Worm (Caenorhabditis elegans): ENCODE results near the gene cct-1.
A peak's percentile ranks its signal among the peaks of the same experiment; 100 is the strongest.

Gene cct-1

ce11 chrII:8214367-8214766 is 29.1 kb downstream of the cct-1 start, which contains the start of gene M110.10:
TSS of gene M110.10 (minus strand) at chrII:8214467.
- no peak for TF ChIP-seq F37B4.10 (GFP tag; IDR thresholded peaks at IDR 0.05)
- TF ChIP-seq nhr-80 (tag; optimal IDR thresholded peaks at IDR 0.05) = no peak
- no peak for TF ChIP-seq efl-1 (GFP tag; optimal IDR thresholded peaks at IDR 0.05)
- no peak for TF ChIP-seq let-607 (tag; optimal IDR thresholded peaks at IDR 0.05)
- no peak for TF ChIP-seq dpl-1 (GFP tag; optimal IDR thresholded peaks at IDR 0.05)
- TF ChIP-seq madf-6 (GFP tag; IDR thresholded peaks at IDR 0.05) = no peak
- TF ChIP-seq cebp-1 (GFP tag; IDR thresholded peaks at IDR 0.05) = no peak
- TF ChIP-seq cebp-1 (tag; optimal IDR thresholded peaks at IDR 0.05) = no peak
- no peak for TF ChIP-seq unc-130 (GFP tag; optimal IDR thresholded peaks at IDR 0.05)
- no peak for TF ChIP-seq lin-54 (GFP tag; optimal IDR thresholded peaks at IDR 0.05)
- TF ChIP-seq nhr-179 (tag; optimal IDR thresholded peaks at IDR 0.05) = no peak
- TF ChIP-seq tlf-1 (GFP tag; optimal IDR thresholded peaks at IDR 0.05) = no peak
- no peak for TF ChIP-seq Y53F4B.3 (GFP tag; IDR thresholded peaks at IDR 0.05)
- no peak for TF ChIP-seq F33H1.4 (GFP tag; IDR thresholded peaks at IDR 0.05)
- TF ChIP-seq sea-2 (GFP tag; IDR thresholded peaks at IDR 0.05) = no peak
- TF ChIP-seq T07F8.4 (tag; optimal IDR thresholded peaks at IDR 0.05) = no peak
- TF ChIP-seq zim-3 (tag; optimal IDR thresholded peaks at IDR 0.05) = no peak
- TF ChIP-seq zfh-2 (GFP tag; conservative IDR thresholded peaks at IDR 0.05) = no peak

ce11 chrII:8216433-8216832 is 31.2 kb downstream of the cct-1 start, which contains the start of gene M110.3:
TSS of gene M110.3 (minus strand) at chrII:8216616.
- peak; percentile 90; the same call in 1 of the 2 replicates for TF ChIP-seq hmg-1.2 (GFP tag; IDR thresholded peaks at IDR 0.05)
- 0 out of 2 replicates have a peak, but pooled peaks have one; percentile 24 for TF ChIP-seq madf-6 (GFP tag; IDR thresholded peaks at IDR 0.05)
- TF ChIP-seq lsl-1 (GFP tag; optimal IDR thresholded peaks at IDR 0.05) = peak; percentile 33
- no peak for TF ChIP-seq tbx-9 (tag; optimal IDR thresholded peaks at IDR 0.05; ENCODE audit: borderline replicate concordance)
- TF ChIP-seq aptf-2 (GFP tag; conservative IDR thresholded peaks at IDR 0.05) = no peak
- peak; percentile 66; the same call in 1 of the 2 replicates for TF ChIP-seq cebp-1 (GFP tag; IDR thresholded peaks at IDR 0.05)
- TF ChIP-seq cebp-1 (tag; optimal IDR thresholded peaks at IDR 0.05) = peak; percentile 96
- TF ChIP-seq dpl-1 (GFP tag; optimal IDR thresholded peaks at IDR 0.05) = no peak
- peak; percentile 36 for TF ChIP-seq snpc-3.4 (tag; optimal IDR thresholded peaks at IDR 0.05)
- peak; percentile 5 for TF ChIP-seq nhr-80 (tag; optimal IDR thresholded peaks at IDR 0.05)
- peak; percentile 70 for TF ChIP-seq F23B12.7 (tag; optimal IDR thresholded peaks at IDR 0.05; ENCODE audit: insufficient read depth)
- peak; percentile 73 for TF ChIP-seq F33H1.4 (GFP tag; IDR thresholded peaks at IDR 0.05)

DNA sequence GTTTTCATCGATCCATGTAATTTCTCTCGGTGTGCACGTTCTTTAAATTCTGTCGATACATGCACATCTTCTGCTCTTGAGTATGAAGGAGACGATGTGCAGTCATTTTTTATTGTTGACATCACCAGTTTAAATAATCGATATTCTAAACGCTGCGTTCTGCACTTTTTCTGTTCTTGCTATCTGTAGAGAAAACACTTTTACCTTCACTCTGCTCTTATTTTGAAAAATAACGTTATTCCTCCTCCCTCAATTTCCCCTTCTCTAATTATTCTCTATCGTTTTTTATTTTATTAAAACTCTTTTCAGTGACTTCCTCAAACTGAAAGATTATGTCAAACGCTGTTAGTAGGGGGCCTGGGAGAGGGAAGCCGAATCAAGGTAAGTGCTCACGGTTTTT is 31.7 kb downstream of the cct-1 start, which contains the start of gene ifg-1:
TSS of gene ifg-1 (plus strand) at position 301 of the 400 bp plus-strand sequence.
- TF ChIP-seq F33H1.4 (GFP tag; IDR thresholded peaks at IDR 0.05) (no peak), dpff-1 (tag; optimal IDR thresholded peaks at IDR 0.05) (no peak), lin-35 (GFP tag; optimal IDR thresholded peaks at IDR 0.05) (no peak), egl-18 (GFP tag; IDR thresholded peaks at IDR 0.05) (no peak), nhr-179 (tag; optimal IDR thresholded peaks at IDR 0.05) (no peak), unc-130 (GFP tag; optimal IDR thresholded peaks at IDR 0.05) (no peak), hlh-26 (GFP tag; conservative IDR thresholded peaks at IDR 0.05) (no peak), mxl-1 (tag; optimal IDR thresholded peaks at IDR 0.05) (no peak), Y56A3A.18 (GFP tag; IDR thresholded peaks at IDR 0.05) (no peak), cebp-1 (GFP tag; IDR thresholded peaks at IDR 0.05) (no peak), cebp-1 (tag; optimal IDR thresholded peaks at IDR 0.05) (no peak), Y95B8A.8 (GFP tag; IDR thresholded peaks at IDR 0.05) (no peak), D2030.7 (GFP tag; IDR thresholded peaks at IDR 0.05) (no peak), pha-4 (tag; optimal IDR thresholded peaks at IDR 0.05) (no peak)

DNA sequence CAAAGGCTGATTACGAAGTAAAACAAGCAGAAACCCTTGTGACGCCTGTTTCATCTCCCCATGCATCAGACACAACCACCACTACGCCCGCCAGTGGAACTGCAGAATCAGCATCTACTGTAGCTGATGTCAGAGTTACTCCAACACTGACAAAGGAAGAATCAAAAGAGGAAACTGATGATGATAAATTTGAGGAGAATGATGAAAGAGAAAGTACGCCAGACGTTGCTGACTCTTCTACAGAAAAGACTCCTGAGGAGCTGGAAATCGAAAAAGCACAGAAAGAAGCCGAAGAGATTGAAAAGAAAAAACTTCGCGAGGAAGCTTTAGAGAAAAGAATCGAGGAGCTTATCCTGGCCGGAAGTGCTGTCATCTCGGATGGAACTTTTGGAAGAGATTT is 33.0 kb downstream of the cct-1 start:
- TF ChIP-seq rpc-1 (optimal IDR thresholded peaks at IDR 0.05) (no peak), rpc-1 (tag; optimal IDR thresholded peaks at IDR 0.05) (no peak), unc-62 (GFP tag; optimal IDR thresholded peaks at IDR 0.05) (no peak), egl-44 (GFP tag; IDR thresholded peaks at IDR 0.05) (no peak), tlf-1 (GFP tag; optimal IDR thresholded peaks at IDR 0.05) (no peak), ZK185.1 (tag; optimal IDR thresholded peaks at IDR 0.05; ENCODE audit: poor library complexity, severe bottlenecking) (no peak), ztf-26 (tag; optimal IDR thresholded peaks at IDR 0.05) (no peak), ztf-22 (GFP tag; optimal IDR thresholded peaks at IDR 0.05) (no peak), ceh-91 (GFP tag; IDR thresholded peaks at IDR 0.05) (no peak), hrde-1 (tag; optimal IDR thresholded peaks at IDR 0.05; ENCODE audit: borderline replicate concordance) (no peak), madf-10 (tag; optimal IDR thresholded peaks at IDR 0.05) (no peak), let-526 (GFP tag; IDR thresholded peaks at IDR 0.05) (no peak), ceh-100 (GFP tag; IDR thresholded peaks at IDR 0.05) (no peak)

Measured in whole organism, young adult.